Worm (Caenorhabditis elegans) whole organism, L1 larva: ENCODE data around the gene spsb-2.

ENCODE experiments used
- Y116A8C.19 ChIP-seq: sonication (generic microtip); optimal IDR thresholded peaks from 2 replicates; lab custom pipeline; 2016; ENCODE audit warnings: missing compliant biosample characterization, missing genetic modification characterization, borderline replicate concordance
- blmp-1 ChIP-seq: fragments of 150-350 bp; optimal IDR thresholded peaks from 2 replicates; lab custom pipeline; 2014; ENCODE audit warnings: missing biosample characterization, missing genetic modification characterization
- ceh-8 ChIP-seq: fragments of 200-800 bp; sonication (Bioruptor generic); optimal IDR thresholded peaks from 2 replicates; lab custom pipeline; 2018; ENCODE audit warnings: mild to moderate bottlenecking, missing genetic modification characterization, moderate library complexity, missing compliant biosample characterization
- ceh-82 ChIP-seq, 3 experiments: fragments of 150-350 bp in 1 of 3; sonication (generic microtip) in 2 of 3; optimal IDR thresholded peaks; 2 replicates each; lab custom pipeline; 2014 to 2017; ENCODE audit warnings: missing biosample characterization in 3 of 3, missing genetic modification characterization in 3 of 3
- ceh-88 ChIP-seq: fragments of 200-800 bp; sonication (Bioruptor generic); IDR thresholded peaks from 2 replicates; pipeline ENCODE4 v1.3.6; 2022; ENCODE audit warnings: missing genetic modification characterization, missing compliant biosample characterization
- dpl-1 ChIP-seq, 3 experiments: fragments of 150-350 bp in 2 of 3; sonication (generic microtip) in 1 of 3; optimal IDR thresholded peaks; 2 replicates each; lab custom pipeline; 2014 to 2017; ENCODE audit warnings: missing biosample characterization in 3 of 3, missing genetic modification characterization in 3 of 3, missing genetic modification reagents in 3 of 3
- dsc-1 ChIP-seq: sonication (generic microtip); optimal IDR thresholded peaks from 2 replicates; lab custom pipeline; 2016; ENCODE audit warnings: mild to moderate bottlenecking, missing genetic modification characterization, missing compliant biosample characterization
- efl-1 ChIP-seq, 4 experiments: fragments of 150-350 bp; optimal IDR thresholded peaks in 3 of 4; peaks in 1 of 4; 1 replicate in 1 of 4; 2 replicates in 3 of 4; lab custom pipeline; 2014; ENCODE audit warnings: missing biosample characterization in 2 of 4, missing genetic modification characterization in 2 of 4, missing genetic modification reagents in 2 of 4
- egl-13 ChIP-seq: sonication (generic microtip); optimal IDR thresholded peaks from 2 replicates; lab custom pipeline; 2016; ENCODE audit warnings: missing genotype, missing genetic modification reagents, missing genetic modification characterization, missing compliant biosample characterization
- fkh-10 ChIP-seq: sonication (generic microtip); optimal IDR thresholded peaks from 2 replicates; lab custom pipeline; 2017; ENCODE audit warnings: missing biosample characterization, missing genetic modification reagents, missing genetic modification characterization
- fkh-8 ChIP-seq: sonication (generic microtip); optimal IDR thresholded peaks from 2 replicates; lab custom pipeline; 2016; ENCODE audit warnings: mild to moderate bottlenecking, missing genetic modification characterization, missing compliant biosample characterization
- fos-1 ChIP-seq: fragments of 150-350 bp; optimal IDR thresholded peaks from 2 replicates; lab custom pipeline; 2014; ENCODE audit warnings: missing biosample characterization, missing genetic modification characterization
- hpl-2 ChIP-seq: fragments of 150-350 bp; optimal IDR thresholded peaks from 2 replicates; lab custom pipeline; 2014; ENCODE audit warnings: missing biosample characterization, missing genetic modification reagents, missing genetic modification characterization
- isw-1 ChIP-seq: fragments of 200-800 bp; sonication (Bioruptor generic); IDR thresholded peaks from 2 replicates; pipeline ENCODE4 v1.3.6; 2022; ENCODE audit warnings: missing genetic modification characterization, missing compliant biosample characterization
- jun-1 ChIP-seq: fragments of 150-350 bp; optimal IDR thresholded peaks from 2 replicates; lab custom pipeline; 2014; ENCODE audit warnings: missing biosample characterization, missing genetic modification reagents, missing genetic modification characterization
- lin-14 ChIP-seq: fragments of 200-800 bp; sonication (Bioruptor generic); optimal IDR thresholded peaks from 2 replicates; lab custom pipeline; 2018; ENCODE audit warnings: mild to moderate bottlenecking, missing genetic modification characterization, moderate library complexity, missing compliant biosample characterization
- lin-35 ChIP-seq, 2 experiments: fragments of 150-350 bp; optimal IDR thresholded peaks; 2 replicates each; lab custom pipeline; 2014; ENCODE audit warnings: missing biosample characterization in 2 of 2, missing genetic modification characterization in 2 of 2, missing genetic modification reagents in 2 of 2
- lir-3 ChIP-seq: sonication (generic microtip); optimal IDR thresholded peaks from 2 replicates; lab custom pipeline; 2016; ENCODE audit warnings: mild to moderate bottlenecking, missing genetic modification characterization, moderate library complexity, missing compliant biosample characterization; ENCODE audit not compliant: poor library complexity
- lsy-2 ChIP-seq, 2 experiments: fragments of 150-350 bp; optimal IDR thresholded peaks; 2 replicates each; lab custom pipeline; 2014; ENCODE audit warnings: missing biosample characterization in 2 of 2, missing genetic modification characterization in 2 of 2
- mdl-1 ChIP-seq, 2 experiments: fragments of 150-350 bp; optimal IDR thresholded peaks; 2 replicates each; lab custom pipeline; 2014 to 2017; ENCODE audit warnings: missing biosample characterization in 2 of 2, missing genetic modification characterization in 2 of 2, inconsistent platforms in 1 of 2
- mep-1 ChIP-seq: fragments of 150-350 bp; optimal IDR thresholded peaks from 2 replicates; lab custom pipeline; 2014; ENCODE audit warnings: missing biosample characterization, missing genetic modification characterization
- nhr-20 ChIP-seq: sonication (generic microtip); optimal IDR thresholded peaks from 2 replicates; lab custom pipeline; 2016; ENCODE audit warnings: mild to moderate bottlenecking, missing genetic modification characterization, missing compliant biosample characterization
- nhr-47 ChIP-seq: sonication (generic microtip); optimal IDR thresholded peaks from 2 replicates; lab custom pipeline; 2016; ENCODE audit warnings: mild to moderate bottlenecking, missing genetic modification characterization, moderate library complexity, missing compliant biosample characterization
- nhr-71 ChIP-seq: sonication (generic microtip); optimal IDR thresholded peaks from 2 replicates; lab custom pipeline; 2016; ENCODE audit warnings: mild to moderate bottlenecking, missing genetic modification characterization, moderate library complexity, missing compliant biosample characterization
- nhr-85 ChIP-seq: sonication (generic microtip); peaks from one replicate; lab custom pipeline; 2016; ENCODE audit warnings: missing genetic modification characterization, inconsistent platforms, missing compliant biosample characterization
- pag-3 ChIP-seq: sonication (generic microtip); optimal IDR thresholded peaks from 2 replicates; lab custom pipeline; 2017; ENCODE audit warnings: missing genetic modification characterization, mild to moderate bottlenecking, missing compliant biosample characterization, antibody characterized with exemption, borderline replicate concordance; ENCODE audit not compliant: insufficient read depth
- rnt-1 ChIP-seq: sonication (generic microtip); optimal IDR thresholded peaks from 2 replicates; lab custom pipeline; 2016; ENCODE audit warnings: mild to moderate bottlenecking, missing genetic modification characterization, moderate library complexity, missing compliant biosample characterization
- skn-1 ChIP-seq: fragments of 150-350 bp; optimal IDR thresholded peaks from 2 replicates; lab custom pipeline; 2014; ENCODE audit warnings: missing biosample characterization, missing genetic modification characterization
- snpc-4 ChIP-seq: fragments of 150-350 bp; optimal IDR thresholded peaks from 2 replicates; lab custom pipeline; 2014; ENCODE audit warnings: missing biosample characterization, missing genetic modification characterization
- snu-23 ChIP-seq: sonication (generic microtip); optimal IDR thresholded peaks from 2 replicates; lab custom pipeline; 2016; ENCODE audit warnings: missing genetic modification characterization, missing compliant biosample characterization
- swsn-7 ChIP-seq: sonication (generic microtip); optimal IDR thresholded peaks from 2 replicates; lab custom pipeline; 2016; ENCODE audit warnings: missing genetic modification characterization, missing compliant biosample characterization
- tbx-2 ChIP-seq: sonication (generic microtip); optimal IDR thresholded peaks from 2 replicates; lab custom pipeline; 2016; ENCODE audit warnings: missing genetic modification characterization, missing compliant biosample characterization
- unc-30 ChIP-seq: sonication (generic microtip); optimal IDR thresholded peaks from 2 replicates; lab custom pipeline; 2017; ENCODE audit warnings: missing biosample characterization, missing genetic modification characterization
- unc-86 ChIP-seq: sonication (generic microtip); optimal IDR thresholded peaks from 2 replicates; lab custom pipeline; 2016; ENCODE audit warnings: missing genetic modification characterization, missing compliant biosample characterization
- unc-98 ChIP-seq: fragments of 200-800 bp; sonication (Bioruptor generic); IDR thresholded peaks from 2 replicates; pipeline ENCODE4 v1.3.6; 2022; ENCODE audit warnings: missing genetic modification characterization, missing compliant biosample characterization

The spsb-2 gene

ce11 chrII:15229785-15230393, at the start of gene spsb-2:
TSS of gene spsb-2 (plus strand) at chrII:15230343.
- TF ChIP-seq Y116A8C.19 (no peak), ceh-88 (GFP tag; lab: Robert Waterston, UW) (0 out of 2 replicates have a peak, but pooled peaks have one; percentile 7), efl-1 (optimal IDR thresholded peaks at IDR 0.05; lab: Kevin White, UChicago) (no peak), efl-1 (GFP tag; optimal IDR thresholded peaks at IDR 0.05 in 1 of 2; lab: Kevin White, UChicago) (peak in 1 of 2 experiments; percentile 17), lir-3 (tag; lab: Kevin White, UChicago) (no peak), unc-30 (tag; lab: Kevin White, UChicago) (no peak), fos-1 (no peak), nhr-85 (tag; lab: Kevin White, UChicago) (peak; percentile 57)

- TF ChIP-seq pag-3 (tag; lab: Kevin White, UChicago) (no peak), ceh-8 (GFP tag; lab: Kevin White, UChicago) (no peak), blmp-1 (tag; lab: Kevin White, UChicago) (peak; percentile 2), nhr-85 (tag; lab: Kevin White, UChicago) (peak; percentile 30), rnt-1 (tag; lab: Kevin White, UChicago) (no peak)
- TF ChIP-seq, all 84 proteins: peak for 2
These were observed 47.0 kb upstream of the spsb-2 start, which contains the start of gene gst-34 for ce11 chrII:15183139-15183538. TSS of gene gst-34 (minus strand) at chrII:15183239.

ce11 chrII:15185289-15185688, 44.9 kb upstream of the spsb-2 start, which contains the start of gene gst-35:
TSS of gene gst-35 (minus strand) at chrII:15185389.
- TF ChIP-seq unc-86 (no peak), skn-1 (tag; lab: Kevin White, UChicago) (peak; percentile 49), fkh-8 (tag; lab: Kevin White, UChicago) (no peak), tbx-2 (tag; lab: Kevin White, UChicago) (no peak), hpl-2 (no peak), nhr-20 (tag; lab: Kevin White, UChicago) (no peak), Y116A8C.19 (no peak), jun-1 (tag; lab: Kevin White, UChicago) (no peak)

ce11 chrII:15189956-15190355, 40.2 kb upstream of the spsb-2 start:
- TF ChIP-seq unc-98 (GFP tag; lab: Robert Waterston, UW) (no peak), fkh-8 (tag; lab: Kevin White, UChicago) (peak; percentile 79), lir-3 (tag; lab: Kevin White, UChicago) (no peak), pag-3 (tag; lab: Kevin White, UChicago) (no peak), lin-14 (GFP tag; lab: Kevin White, UChicago) (peak; percentile 80), snpc-4 (tag; lab: Kevin White, UChicago) (no peak), snu-23 (GFP tag; lab: Kevin White, UChicago) (peak; percentile 29), swsn-7 (tag; lab: Kevin White, UChicago) (peak; percentile 48), efl-1 (optimal IDR thresholded peaks at IDR 0.05; lab: Kevin White, UChicago) (peak; percentile 35 to 41), efl-1 (GFP tag; optimal IDR thresholded peaks at IDR 0.05 in 1 of 2; lab: Kevin White, UChicago) (peak; percentile 14 to 84), nhr-47 (tag; lab: Kevin White, UChicago) (peak; percentile 48), lsy-2 (tag; optimal IDR thresholded peaks at IDR 0.05; lab: Kevin White, UChicago) (peak; percentile 19 to 29), ceh-88 (GFP tag; lab: Robert Waterston, UW) (no peak), isw-1 (peak; percentile 29), ceh-82 (tag; optimal IDR thresholded peaks at IDR 0.05; lab: Kevin White, UChicago) (peak in 2 of 3 experiments; percentile 28 to 50), fos-1 (peak; percentile 12), dsc-1 (tag; lab: Kevin White, UChicago) (peak; percentile 13), nhr-71 (tag; lab: Kevin White, UChicago) (peak; percentile 47), dpl-1 (GFP tag; optimal IDR thresholded peaks at IDR 0.05; lab: Kevin White, UChicago) (peak in 1 of 3 experiments; percentile 13), mep-1 (tag; lab: Kevin White, UChicago) (peak; percentile 28), mdl-1 (tag; optimal IDR thresholded peaks at IDR 0.05; lab: Kevin White, UChicago) (peak in 1 of 2 experiments; percentile 39), fkh-10 (GFP tag; lab: Kevin White, UChicago) (peak; percentile 47), egl-13 (tag; lab: Kevin White, UChicago) (peak; percentile 57), lin-35 (GFP tag; optimal IDR thresholded peaks at IDR 0.05; lab: Kevin White, UChicago) (peak in 1 of 2 experiments; percentile 41)
